Worm (Caenorhabditis elegans) whole organism, midembryonic: Measurements from ENCODE around the gene srw-122.

Source experiments
- T22C8.4 ChIP-seq: fragments of 200-800 bp; sonication (Bioruptor generic); IDR thresholded peaks from 2 replicates; pipeline ENCODE4 v1.3.6; 2022; ENCODE audit warnings: missing genetic modification characterization, missing compliant biosample characterization
- cog-1 ChIP-seq: sonication (generic microtip); optimal IDR thresholded peaks from 2 replicates; lab custom pipeline; 2016; ENCODE audit warnings: missing genetic modification characterization, missing compliant biosample characterization
- flt-1 ChIP-seq: fragments of 200-800 bp; sonication (Bioruptor generic); IDR thresholded peaks from 2 replicates; pipeline ENCODE4 v1.3.6; 2022; ENCODE audit warnings: missing genetic modification characterization, missing compliant biosample characterization
- klf-2 ChIP-seq: fragments of 200-800 bp; sonication (Bioruptor generic); conservative IDR thresholded peaks from 2 replicates; pipeline ENCODE4 v1.3.6; 2022; ENCODE audit warnings: missing genetic modification reagents, missing genetic modification characterization, missing compliant biosample characterization
- med-1 ChIP-seq: sonication (generic microtip); optimal IDR thresholded peaks from 2 replicates; lab custom pipeline; 2017; ENCODE audit warnings: missing genetic modification characterization, mild to moderate bottlenecking, missing compliant biosample characterization, antibody characterized with exemption, missing genetic modification reagents; ENCODE audit not compliant: insufficient read depth
- ref-1 ChIP-seq: fragments of 200-800 bp; sonication (Bioruptor generic); conservative IDR thresholded peaks from 2 replicates; pipeline ENCODE4 v1.3.6; 2022; ENCODE audit warnings: missing genetic modification reagents, missing genetic modification characterization, missing compliant biosample characterization
- tab-1 ChIP-seq: fragments of 200-800 bp; sonication (Bioruptor generic); IDR thresholded peaks from 2 replicates; pipeline ENCODE4 v1.3.6; 2022; ENCODE audit warnings: missing genetic modification characterization, missing compliant biosample characterization
- ztf-23 ChIP-seq: fragments of 200-800 bp; sonication (Bioruptor generic); IDR thresholded peaks from 2 replicates; pipeline ENCODE4 v1.3.6; 2022; ENCODE audit warnings: missing genetic modification reagents, missing genetic modification characterization, missing compliant biosample characterization
- ztf-29 ChIP-seq: fragments of 200-800 bp; sonication (Bioruptor generic); IDR thresholded peaks from 2 replicates; pipeline ENCODE4 v1.3.6; 2022; ENCODE audit warnings: missing genetic modification reagents, missing genetic modification characterization, missing compliant biosample characterization

srw-122 gene

DNA sequence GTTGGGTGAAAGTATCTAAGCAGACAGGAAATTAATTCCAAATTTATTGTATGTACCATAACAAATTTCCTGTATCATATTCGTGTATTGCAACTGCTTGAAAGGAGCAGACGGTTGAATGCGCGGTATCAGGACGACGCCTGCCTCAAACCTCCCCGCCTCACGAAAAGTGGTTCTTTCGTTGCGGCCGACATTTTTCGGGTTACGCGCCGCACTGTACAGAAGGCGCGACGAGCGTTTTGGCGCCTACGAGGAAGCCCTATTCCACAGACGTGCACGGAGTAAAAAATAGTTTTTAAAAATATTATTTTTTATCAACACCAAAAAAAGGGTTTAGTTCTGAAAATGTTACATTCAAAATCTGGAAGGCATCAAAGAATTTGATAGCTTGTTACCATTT lies 31.9 kb downstream of the srw-122 start:
- TF ChIP-seq ztf-29 (GFP tag; lab: Robert Waterston, UW) (no peak), T22C8.4 (no peak), tab-1 (GFP tag; lab: Robert Waterston, UW) (no peak), flt-1 (GFP tag; lab: Robert Waterston, UW) (no peak), ref-1 (GFP tag; lab: Robert Waterston, UW) (no peak), ztf-23 (no peak)

DNA sequence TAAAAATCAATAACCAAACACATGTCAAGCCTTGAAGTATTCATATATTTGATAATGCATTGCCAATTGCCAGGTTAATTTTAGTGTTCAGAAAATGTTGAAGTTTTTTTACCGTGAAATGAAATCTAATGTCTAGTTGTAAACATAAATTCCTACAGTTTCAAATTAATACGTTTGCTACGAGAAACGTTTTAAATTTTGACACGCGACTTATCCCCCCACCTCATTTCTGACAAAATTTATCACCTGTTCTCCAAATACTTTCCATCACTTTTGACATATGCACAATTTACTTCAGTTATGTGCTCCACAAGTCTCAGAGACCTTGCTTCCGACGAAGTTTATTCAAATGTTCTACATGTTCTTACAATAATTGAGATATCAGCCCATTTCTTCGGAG lies 38.1 kb downstream of the srw-122 start, which contains the start of gene srh-146:
TSS of gene srh-146 (plus strand) at position 301 of the 400 bp plus-strand sequence.
- no peak for TF ChIP-seq ztf-23

DNA sequence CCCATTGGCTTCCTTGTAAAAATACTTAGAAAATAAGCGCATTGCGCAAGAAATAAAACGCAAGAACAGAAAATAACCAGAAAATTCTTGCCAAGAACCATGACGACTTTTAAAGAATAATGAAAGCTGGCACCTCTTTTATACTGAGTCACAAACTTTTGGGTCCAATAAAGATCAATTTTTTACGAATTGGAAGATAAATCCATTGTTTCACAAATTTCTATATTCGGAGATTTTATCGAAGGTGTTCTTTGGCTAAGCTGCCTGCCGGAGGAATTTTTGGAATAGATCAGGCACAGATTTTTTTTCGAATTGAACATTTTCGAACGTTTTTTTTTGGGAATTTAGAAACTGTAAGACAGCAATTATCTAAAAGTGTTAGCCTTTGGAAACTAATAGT lies 39.1 kb downstream of the srw-122 start, which contains the start of gene C31B8.9:
TSS of gene C31B8.9 (minus strand) at position 101 of the 400 bp plus-strand sequence.
- TF ChIP-seq ztf-23 (no peak), med-1 (no peak), cog-1 (tag; lab: Kevin White, UChicago) (no peak), klf-2 (GFP tag; lab: Robert Waterston, UW) (no peak), ref-1 (GFP tag; lab: Robert Waterston, UW) (no peak), ztf-29 (GFP tag; lab: Robert Waterston, UW) (no peak), tab-1 (GFP tag; lab: Robert Waterston, UW) (no peak), T22C8.4 (no peak), flt-1 (GFP tag; lab: Robert Waterston, UW) (no peak)

DNA sequence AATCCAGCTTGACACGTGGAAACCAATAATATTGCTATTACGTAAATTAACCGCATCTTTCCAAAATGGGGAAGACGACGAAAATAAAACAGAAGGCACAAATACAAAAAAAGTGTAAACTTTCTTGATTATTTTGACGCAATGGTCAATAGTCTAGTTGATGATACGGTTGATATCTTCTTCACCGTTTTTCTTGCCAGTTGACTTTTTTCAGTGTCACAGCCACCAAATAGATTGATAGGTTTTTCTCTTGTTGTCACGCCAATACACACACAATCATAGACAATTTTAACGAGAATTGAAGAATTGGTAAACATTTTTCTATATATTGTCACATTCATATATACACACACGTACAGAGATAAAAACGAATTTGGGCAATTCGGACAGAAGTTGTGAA lies 42.5 kb downstream of the srw-122 start, which contains the start of gene zmp-3:
TSS of gene zmp-3 (minus strand) at position 101 of the 400 bp plus-strand sequence.
- TF ChIP-seq med-1: no peak
- no peak for TF ChIP-seq ztf-29 (GFP tag; lab: Robert Waterston, UW)
- no peak for TF ChIP-seq T22C8.4
- TF ChIP-seq cog-1 (tag; lab: Kevin White, UChicago): no peak
- no peak for TF ChIP-seq tab-1 (GFP tag; lab: Robert Waterston, UW)
- no peak for TF ChIP-seq ztf-23
- TF ChIP-seq klf-2 (GFP tag; lab: Robert Waterston, UW): no peak
- TF ChIP-seq ref-1 (GFP tag; lab: Robert Waterston, UW): no peak
- no peak for TF ChIP-seq flt-1 (GFP tag; lab: Robert Waterston, UW)

DNA sequence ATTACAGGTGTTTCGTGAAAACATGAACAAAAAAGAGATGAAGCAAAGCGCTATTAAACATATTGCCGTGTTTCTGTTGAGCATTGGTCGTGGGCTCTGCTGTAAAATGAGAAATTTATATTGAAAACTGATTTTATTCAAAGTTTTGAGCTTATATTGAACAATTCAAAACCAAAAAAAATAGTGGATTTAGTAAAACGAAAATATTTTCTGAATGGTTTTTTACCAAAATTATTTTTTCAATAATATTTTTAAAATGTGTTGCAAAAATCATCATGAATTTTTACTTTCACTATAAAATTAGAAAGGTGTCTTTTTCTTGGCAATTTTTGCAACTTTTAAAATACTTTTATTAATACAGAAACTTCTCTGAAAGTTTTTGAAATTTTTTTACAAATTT lies 48.8 kb downstream of the srw-122 start, which contains the start of gene C31B8.7:
TSS of gene C31B8.7 (minus strand) at position 101 of the 400 bp plus-strand sequence.
- TF ChIP-seq T22C8.4: no peak
- no peak for TF ChIP-seq klf-2 (GFP tag; lab: Robert Waterston, UW)
- no peak for TF ChIP-seq flt-1 (GFP tag; lab: Robert Waterston, UW)
- TF ChIP-seq ztf-29 (GFP tag; lab: Robert Waterston, UW): no peak
- TF ChIP-seq cog-1 (tag; lab: Kevin White, UChicago): no peak
- TF ChIP-seq ref-1 (GFP tag; lab: Robert Waterston, UW): no peak
- TF ChIP-seq med-1: no peak
- no peak for TF ChIP-seq ztf-23
- no peak for TF ChIP-seq tab-1 (GFP tag; lab: Robert Waterston, UW)
